Worm (Caenorhabditis elegans) whole organism, midembryonic: ENCODE measurements around the gene E02C12.9.

Experiments used
- cog-1 ChIP-seq: sonication (generic microtip); optimal IDR thresholded peaks from 2 replicates; lab custom pipeline; 2016; ENCODE audit warnings: missing genetic modification characterization, missing compliant biosample characterization
- flt-1 ChIP-seq: fragments of 200-800 bp; sonication (Bioruptor generic); IDR thresholded peaks from 2 replicates; pipeline ENCODE4 v1.3.6; 2022; ENCODE audit warnings: missing genetic modification characterization, missing compliant biosample characterization
- ref-1 ChIP-seq: fragments of 200-800 bp; sonication (Bioruptor generic); conservative IDR thresholded peaks from 2 replicates; pipeline ENCODE4 v1.3.6; 2022; ENCODE audit warnings: missing genetic modification reagents, missing genetic modification characterization, missing compliant biosample characterization

ce11 chrV:9336462-9336861 lies 38.8 kb downstream of the E02C12.9 start, which contains the start of gene coq-6:
- TF ChIP-seq ref-1 (GFP tag; lab: Robert Waterston, UW) (no peak), cog-1 (tag; lab: Kevin White, UChicago) (no peak), flt-1 (GFP tag; lab: Robert Waterston, UW) (no peak)
